Worm (Caenorhabditis elegans): ENCODE results near the gene tbc-7.

Gene tbc-7

ce11 chrX:5133980-5134379, at the start of gene tbc-7:
Gene tbc-7, plus strand, starts transcription at chrX:5134280.
- no peak for TF ChIP-seq ceh-9 (tag; optimal IDR thresholded peaks at IDR 0.05)
- TF ChIP-seq pha-4 (tag; optimal IDR thresholded peaks at IDR 0.05), result no peak
- TF ChIP-seq zip-5 (tag; optimal IDR thresholded peaks at IDR 0.05), result no peak
- no peak for TF ChIP-seq fkh-6 (tag; optimal IDR thresholded peaks at IDR 0.05)
- TF ChIP-seq ets-4 (tag; optimal IDR thresholded peaks at IDR 0.05), result no peak
- no peak for TF ChIP-seq ceh-14 (tag; optimal IDR thresholded peaks at IDR 0.05)
- TF ChIP-seq nfya-1 (tag; optimal IDR thresholded peaks at IDR 0.05), result no peak
- TF ChIP-seq tbx-7 (tag; optimal IDR thresholded peaks at IDR 0.05), result no peak
- TF ChIP-seq hlh-13 (GFP tag; optimal IDR thresholded peaks at IDR 0.05), result no peak

ce11 chrX:5084495-5084894, 49.6 kb upstream of the tbc-7 start, which contains the start of gene ets-5:
Gene ets-5, minus strand, starts transcription at chrX:5084526.
- TF ChIP-seq hlh-30 (tag; optimal IDR thresholded peaks at IDR 0.05; ENCODE audit: insufficient read depth), result no peak
- no peak for TF ChIP-seq tbx-2 (tag; optimal IDR thresholded peaks at IDR 0.05)
- no peak for TF ChIP-seq npax-4 (tag; optimal IDR thresholded peaks at IDR 0.05)
- TF ChIP-seq mec-3 (tag; optimal IDR thresholded peaks at IDR 0.05; ENCODE audit: borderline replicate concordance), result no peak
- TF ChIP-seq hlh-8 (tag; optimal IDR thresholded peaks at IDR 0.05), result no peak
- TF ChIP-seq ceh-45 (GFP tag; IDR thresholded peaks at IDR 0.05), result no peak
- TF ChIP-seq ama-1 (optimal IDR thresholded peaks at IDR 0.05), result no peak
- TF ChIP-seq fkh-10 (GFP tag; optimal IDR thresholded peaks at IDR 0.05), result no peak
- no peak for TF ChIP-seq unc-55 (GFP tag; optimal IDR thresholded peaks at IDR 0.05)
- TF ChIP-seq tbx-7 (tag; optimal IDR thresholded peaks at IDR 0.05), result no peak
- no peak for TF ChIP-seq elt-2 (tag; optimal IDR thresholded peaks at IDR 0.05)

- TF ChIP-seq mec-3 (tag; optimal IDR thresholded peaks at IDR 0.05; ENCODE audit: borderline replicate concordance) (peak; percentile 54), nhr-11 (tag; optimal IDR thresholded peaks at IDR 0.05) (no peak), hlh-30 (tag; optimal IDR thresholded peaks at IDR 0.05; ENCODE audit: insufficient read depth) (peak; percentile 68), ceh-30 (tag; optimal IDR thresholded peaks at IDR 0.05) (peak; percentile 94), lin-11 (tag; optimal IDR thresholded peaks at IDR 0.05) (peak; percentile 92), ceh-6 (GFP tag; optimal IDR thresholded peaks at IDR 0.05) (peak; percentile 92), fkh-6 (tag; optimal IDR thresholded peaks at IDR 0.05) (peak; percentile 93), ceh-2 (tag; optimal IDR thresholded peaks at IDR 0.05) (peak; percentile 89), ceh-18 (tag; optimal IDR thresholded peaks at IDR 0.05) (peak; percentile 95), ref-2 (tag; optimal IDR thresholded peaks at IDR 0.05) (peak; percentile 94), fkh-10 (GFP tag; optimal IDR thresholded peaks at IDR 0.05) (peak; percentile 13), ceh-45 (GFP tag; IDR thresholded peaks at IDR 0.05) (peak; percentile 84), npax-4 (tag; optimal IDR thresholded peaks at IDR 0.05) (peak; percentile 88), unc-55 (GFP tag; optimal IDR thresholded peaks at IDR 0.05) (peak; percentile 23), ceh-22 (tag; optimal IDR thresholded peaks at IDR 0.05) (no peak), pqm-1 (tag; optimal IDR thresholded peaks at IDR 0.05) (peak; percentile 76), pat-9 (tag; optimal IDR thresholded peaks at IDR 0.05) (peak; percentile 94), ttx-3 (tag; optimal IDR thresholded peaks at IDR 0.05) (peak; percentile 96), nhr-232 (tag; optimal IDR thresholded peaks at IDR 0.05) (peak; percentile 86), C38D4.7 (GFP tag; optimal IDR thresholded peaks at IDR 0.05) (peak; percentile 91), tbx-7 (tag; optimal IDR thresholded peaks at IDR 0.05) (peak; percentile 49), rnt-1 (tag; optimal IDR thresholded peaks at IDR 0.05) (peak; percentile 93), F13H6.1 (tag; optimal IDR thresholded peaks at IDR 0.05) (peak; percentile 96), T23F11.4 (GFP tag; optimal IDR thresholded peaks at IDR 0.05) (peak; percentile 97), ets-4 (tag; optimal IDR thresholded peaks at IDR 0.05) (peak; percentile 57), fax-1 (tag; optimal IDR thresholded peaks at IDR 0.05) (peak; percentile 92), ceh-19 (GFP tag; optimal IDR thresholded peaks at IDR 0.05) (peak; percentile 97), pha-4 (tag; optimal IDR thresholded peaks at IDR 0.05) (no peak), ceh-24 (tag; optimal IDR thresholded peaks at IDR 0.05) (peak; percentile 87), ceh-48 (tag; optimal IDR thresholded peaks at IDR 0.05) (peak; percentile 89), ceh-9 (tag; optimal IDR thresholded peaks at IDR 0.05) (peak; percentile 83), unc-86 (tag; optimal IDR thresholded peaks at IDR 0.05) (peak; percentile 94), pax-1 (tag; optimal IDR thresholded peaks at IDR 0.05) (peak; percentile 5), pag-3 (tag; optimal IDR thresholded peaks at IDR 0.05; ENCODE audit: borderline replicate concordance) (peak; percentile 90), Y22D7AL.16 (tag; optimal IDR thresholded peaks at IDR 0.05) (peak; percentile 95), odd-2 (tag; optimal IDR thresholded peaks at IDR 0.05) (peak; percentile 71), gmeb-2 (tag; optimal IDR thresholded peaks at IDR 0.05) (peak; percentile 97), K02D7.2 (tag; optimal IDR thresholded peaks at IDR 0.05) (peak; percentile 95), pha-2 (tag; optimal IDR thresholded peaks at IDR 0.05) (peak; percentile 95), K09A11.1 (tag; optimal IDR thresholded peaks at IDR 0.05; ENCODE audit: insufficient read depth) (peak; percentile 89)
Measured at ce11 chrX:5085465-5085864, 48.6 kb upstream of the tbc-7 start.
